Worm (Caenorhabditis elegans) whole organism, late embryonic: ENCODE measurements around the gene clec-55.

Experiments used
- C08G9.2 ChIP-seq: sonication (generic microtip); optimal IDR thresholded peaks from 2 replicates; lab custom pipeline; 2016; ENCODE audit warnings: mild to moderate bottlenecking, missing genetic modification characterization, moderate library complexity, missing compliant biosample characterization
- F13H6.1 ChIP-seq: sonication (generic microtip); optimal IDR thresholded peaks from 2 replicates; lab custom pipeline; 2016; ENCODE audit warnings: missing genetic modification characterization, missing compliant biosample characterization
- K09A11.1 ChIP-seq: sonication (generic microtip); optimal IDR thresholded peaks from 2 replicates; lab custom pipeline; 2017; ENCODE audit warnings: antibody characterized with exemption, mild to moderate bottlenecking, missing genetic modification characterization, missing compliant biosample characterization; ENCODE audit not compliant: insufficient read depth
- Y22D7AL.16 ChIP-seq: sonication (generic microtip); optimal IDR thresholded peaks from 2 replicates; lab custom pipeline; 2016; ENCODE audit warnings: missing genetic modification characterization, missing compliant biosample characterization
- ahr-1 ChIP-seq: sonication (generic microtip); optimal IDR thresholded peaks from 2 replicates; lab custom pipeline; 2016; ENCODE audit warnings: missing genetic modification characterization, missing compliant biosample characterization
- ceh-14 ChIP-seq: sonication (generic microtip); optimal IDR thresholded peaks from 2 replicates; lab custom pipeline; 2016; ENCODE audit warnings: missing genotype, missing genetic modification characterization, missing compliant biosample characterization
- ceh-19 ChIP-seq: fragments of 200-800 bp; sonication (Bioruptor generic); optimal IDR thresholded peaks from 2 replicates; lab custom pipeline; 2018; ENCODE audit warnings: mild to moderate bottlenecking, missing genetic modification characterization, missing compliant biosample characterization
- ceh-22 ChIP-seq: sonication (generic microtip); optimal IDR thresholded peaks from 2 replicates; lab custom pipeline; 2017; ENCODE audit warnings: missing biosample characterization, missing genetic modification characterization
- ceh-30 ChIP-seq: fragments of 150-350 bp; optimal IDR thresholded peaks from 2 replicates; lab custom pipeline; 2014; ENCODE audit warnings: missing biosample characterization, missing genetic modification characterization
- ceh-31 ChIP-seq: sonication (generic microtip); optimal IDR thresholded peaks from 2 replicates; lab custom pipeline; 2016; ENCODE audit warnings: missing genetic modification characterization, missing compliant biosample characterization
- ceh-34 ChIP-seq: sonication (generic microtip); optimal IDR thresholded peaks from 2 replicates; lab custom pipeline; 2016; ENCODE audit warnings: mild to moderate bottlenecking, missing genetic modification characterization, missing compliant biosample characterization
- ceh-48 ChIP-seq: sonication (generic microtip); optimal IDR thresholded peaks from 2 replicates; lab custom pipeline; 2016; ENCODE audit warnings: missing genetic modification characterization, inconsistent platforms, missing compliant biosample characterization
- ceh-9 ChIP-seq: sonication (generic microtip); optimal IDR thresholded peaks from 2 replicates; lab custom pipeline; 2016; ENCODE audit warnings: mild to moderate bottlenecking, missing genetic modification characterization, inconsistent platforms, missing compliant biosample characterization
- dmd-4 ChIP-seq: sonication (generic microtip); optimal IDR thresholded peaks from 2 replicates; lab custom pipeline; 2016; ENCODE audit warnings: borderline replicate concordance, missing genetic modification characterization, missing compliant biosample characterization
- dve-1 ChIP-seq: sonication (generic microtip); optimal IDR thresholded peaks from 2 replicates; lab custom pipeline; 2017; ENCODE audit warnings: antibody characterized with exemption, mild to moderate bottlenecking, missing genetic modification characterization, missing compliant biosample characterization
- elt-2 ChIP-seq: sonication (generic microtip); optimal IDR thresholded peaks from 2 replicates; lab custom pipeline; 2016; ENCODE audit warnings: missing genetic modification reagents, missing genetic modification characterization, missing compliant biosample characterization
- elt-4 ChIP-seq: sonication (generic microtip); optimal IDR thresholded peaks from 2 replicates; lab custom pipeline; 2016; ENCODE audit warnings: missing genetic modification characterization, missing compliant biosample characterization
- eyg-1 ChIP-seq: sonication (generic microtip); optimal IDR thresholded peaks from 2 replicates; lab custom pipeline; 2016; ENCODE audit warnings: missing genotype, missing genetic modification characterization, missing compliant biosample characterization
- fax-1 ChIP-seq: sonication (generic microtip); optimal IDR thresholded peaks from 2 replicates; lab custom pipeline; 2016; ENCODE audit warnings: missing genotype, missing genetic modification characterization, missing compliant biosample characterization
- fkh-10 ChIP-seq: fragments of 150-350 bp; optimal IDR thresholded peaks from 2 replicates; lab custom pipeline; 2014; ENCODE audit warnings: missing biosample characterization, missing genetic modification reagents, missing genetic modification characterization
- gmeb-2 ChIP-seq: sonication (generic microtip); optimal IDR thresholded peaks from 2 replicates; lab custom pipeline; 2016; ENCODE audit warnings: missing genetic modification characterization, inconsistent platforms, missing compliant biosample characterization
- hlh-30 ChIP-seq: sonication (generic microtip); optimal IDR thresholded peaks from 2 replicates; lab custom pipeline; 2017; ENCODE audit warnings: antibody characterized with exemption, missing genetic modification characterization, missing compliant biosample characterization; ENCODE audit not compliant: insufficient read depth
- hlh-8 ChIP-seq: sonication (generic microtip); optimal IDR thresholded peaks from 2 replicates; lab custom pipeline; 2016; ENCODE audit warnings: missing genotype, missing genetic modification characterization, missing compliant biosample characterization
- lim-6 ChIP-seq: sonication (generic microtip); optimal IDR thresholded peaks from 2 replicates; lab custom pipeline; 2016; ENCODE audit warnings: missing genetic modification characterization, missing compliant biosample characterization
- lin-11 ChIP-seq: fragments of 200-800 bp; sonication (Bioruptor generic); optimal IDR thresholded peaks from 2 replicates; lab custom pipeline; 2018; ENCODE audit warnings: mild to moderate bottlenecking, missing genetic modification characterization, missing compliant biosample characterization
- madf-2 ChIP-seq: sonication (generic microtip); optimal IDR thresholded peaks from 2 replicates; lab custom pipeline; 2017; ENCODE audit warnings: missing genetic modification characterization, missing compliant biosample characterization
- nfya-1 ChIP-seq: sonication (generic microtip); optimal IDR thresholded peaks from 2 replicates; lab custom pipeline; 2017; ENCODE audit warnings: missing genetic modification characterization, mild to moderate bottlenecking, missing compliant biosample characterization, antibody characterized with exemption, moderate library complexity
- nhr-11 ChIP-seq: fragments of 150-350 bp; optimal IDR thresholded peaks from 2 replicates; lab custom pipeline; 2014; ENCODE audit warnings: missing biosample characterization, missing genetic modification characterization
- pag-3 ChIP-seq: sonication (generic microtip); optimal IDR thresholded peaks from 2 replicates; lab custom pipeline; 2016; ENCODE audit warnings: missing compliant biosample characterization, missing genetic modification characterization, borderline replicate concordance
- pat-9 ChIP-seq: fragments of 200-800 bp; sonication (Bioruptor generic); optimal IDR thresholded peaks from 2 replicates; lab custom pipeline; 2018; ENCODE audit warnings: mild to moderate bottlenecking, missing genetic modification characterization, moderate library complexity, missing compliant biosample characterization
- pha-2 ChIP-seq: sonication (generic microtip); optimal IDR thresholded peaks from 2 replicates; lab custom pipeline; 2017; ENCODE audit warnings: mild to moderate bottlenecking, missing genetic modification characterization, missing compliant biosample characterization
- pha-4 ChIP-seq: fragments of 150-350 bp; optimal IDR thresholded peaks from 2 replicates; lab custom pipeline; 2018; ENCODE audit warnings: missing biosample characterization, missing genetic modification reagents, missing genetic modification characterization
- sdc-2 ChIP-seq: sonication (generic microtip); optimal IDR thresholded peaks from 2 replicates; lab custom pipeline; 2016; ENCODE audit warnings: missing genotype, missing genetic modification characterization, missing compliant biosample characterization
- sox-2 ChIP-seq: fragments of 200-800 bp; sonication (Bioruptor generic); IDR thresholded peaks from 2 replicates; pipeline ENCODE4 v1.3.6; 2022; ENCODE audit warnings: missing genetic modification reagents, missing genetic modification characterization, missing compliant biosample characterization
- sox-4 ChIP-seq: sonication (generic microtip); optimal IDR thresholded peaks from 2 replicates; lab custom pipeline; 2017; ENCODE audit warnings: mild to moderate bottlenecking, missing genetic modification characterization, inconsistent platforms, missing compliant biosample characterization
- tbx-2 ChIP-seq: sonication (generic microtip); optimal IDR thresholded peaks from 2 replicates; lab custom pipeline; 2016; ENCODE audit warnings: missing genetic modification characterization, missing compliant biosample characterization
- tbx-7 ChIP-seq: sonication (generic microtip); optimal IDR thresholded peaks from 2 replicates; lab custom pipeline; 2016; ENCODE audit warnings: missing genotype, missing genetic modification characterization, missing compliant biosample characterization
- unc-42 ChIP-seq: sonication (generic microtip); optimal IDR thresholded peaks from 2 replicates; lab custom pipeline; 2016; ENCODE audit warnings: missing genotype, missing genetic modification characterization, missing compliant biosample characterization
- unc-86 ChIP-seq: sonication (generic microtip); optimal IDR thresholded peaks from 2 replicates; lab custom pipeline; 2016; ENCODE audit warnings: missing genetic modification characterization, missing compliant biosample characterization
- zip-5 ChIP-seq: sonication (generic microtip); optimal IDR thresholded peaks from 2 replicates; lab custom pipeline; 2016; ENCODE audit warnings: missing genetic modification characterization, missing compliant biosample characterization
- ztf-16 ChIP-seq: sonication (generic microtip); optimal IDR thresholded peaks from 2 replicates; lab custom pipeline; 2017; ENCODE audit warnings: missing genetic modification characterization, missing compliant biosample characterization

clec-55 gene

ce11 chrV:14482728-14483210 is 3.7 kb downstream of the clec-55 start, which contains the start of gene R02D5.3:
TSS of gene R02D5.3 (plus strand) at chrV:14483160.
- TF ChIP-seq pat-9 (tag; lab: Kevin White, UChicago) (no peak), tbx-7 (tag; lab: Kevin White, UChicago) (no peak), nhr-11 (no peak), lim-6 (no peak), eyg-1 (tag; lab: Kevin White, UChicago) (no peak), unc-86 (tag; lab: Kevin White, UChicago) (no peak), pha-2 (tag; lab: Kevin White, UChicago) (no peak), K09A11.1 (tag; lab: Kevin White, UChicago) (no peak), Y22D7AL.16 (no peak), dve-1 (tag; lab: Kevin White, UChicago) (no peak), pag-3 (tag; lab: Kevin White, UChicago) (no peak), lin-11 (no peak), gmeb-2 (tag; lab: Kevin White, UChicago) (no peak), madf-2 (tag; lab: Kevin White, UChicago) (no peak), elt-4 (tag; lab: Kevin White, UChicago) (no peak), unc-42 (no peak), fkh-10 (GFP tag; lab: Kevin White, UChicago) (no peak), fax-1 (tag; lab: Kevin White, UChicago) (no peak), ceh-14 (tag; lab: Kevin White, UChicago) (no peak)

- no peak for TF ChIP-seq ahr-1 (tag; lab: Kevin White, UChicago)
- TF ChIP-seq elt-2: no peak
- TF ChIP-seq ceh-22 (tag; lab: Kevin White, UChicago): no peak
- no peak for TF ChIP-seq ceh-30 (tag; lab: Kevin White, UChicago)
- no peak for TF ChIP-seq F13H6.1
- no peak for TF ChIP-seq pha-4 (tag; lab: Kevin White, UChicago)
- TF ChIP-seq ztf-16 (tag; lab: Kevin White, UChicago): no peak
- no peak for TF ChIP-seq zip-5 (tag; lab: Kevin White, UChicago)
- no peak for TF ChIP-seq fax-1 (tag; lab: Kevin White, UChicago)
- TF ChIP-seq ceh-48 (tag; lab: Kevin White, UChicago): no peak
Measured at ce11 chrV:14484582-14484981, 5.5 kb downstream of the clec-55 start, which contains the start of gene R02D5.4. TSS of gene R02D5.4 (minus strand) at chrV:14484682.

- TF ChIP-seq ceh-9 (tag; lab: Kevin White, UChicago) (no peak), unc-42 (peak; percentile 87), lin-11 (no peak), ceh-14 (tag; lab: Kevin White, UChicago) (peak; percentile 35), ceh-34 (tag; lab: Kevin White, UChicago) (no peak), tbx-2 (peak; percentile 46), ceh-31 (tag; lab: Kevin White, UChicago) (peak; percentile 24), C08G9.2 (tag; lab: Kevin White, UChicago) (peak; percentile 23)
Measured at ce11 chrV:14491097-14491496, 12.0 kb downstream of the clec-55 start.

ce11 chrV:14493665-14494064 is 14.6 kb downstream of the clec-55 start:
- TF ChIP-seq sdc-2 (tag; lab: Kevin White, UChicago) (no peak), nfya-1 (tag; lab: Kevin White, UChicago) (peak; percentile 84)

- no peak for TF ChIP-seq pha-2 (tag; lab: Kevin White, UChicago)
- no peak for TF ChIP-seq ceh-48 (tag; lab: Kevin White, UChicago)
- TF ChIP-seq C08G9.2 (tag; lab: Kevin White, UChicago): no peak
- no peak for TF ChIP-seq hlh-8 (tag; lab: Kevin White, UChicago)
- no peak for TF ChIP-seq sox-4
- no peak for TF ChIP-seq lin-11
- TF ChIP-seq hlh-30: no peak
- TF ChIP-seq unc-42: no peak
- no peak for TF ChIP-seq pat-9 (tag; lab: Kevin White, UChicago)
- no peak for TF ChIP-seq dmd-4 (tag; lab: Kevin White, UChicago)
- no peak for TF ChIP-seq elt-2
- no peak for TF ChIP-seq ceh-34 (tag; lab: Kevin White, UChicago)
- TF ChIP-seq sox-2 (GFP tag; lab: Robert Waterston, UW): no peak
- no peak for TF ChIP-seq lim-6
- no peak for TF ChIP-seq ceh-19
Measured at ce11 chrV:14495493-14495892, 16.4 kb downstream of the clec-55 start.
